Fruit fly (Drosophila melanogaster) whole organism, embryonic: ENCODE results near the gene Sec8.

Experiments
- CG10543 ChIP-seq: fragments of 200-800 bp; sonication (Bioruptor generic); optimal IDR thresholded peaks from 3 replicates; lab custom pipeline; 2017; ENCODE audit warnings: missing biosample characterization, mild to moderate bottlenecking, missing genetic modification characterization, moderate library complexity
- CG11560 ChIP-seq: fragments of 200-800 bp; sonication (Bioruptor generic); IDR thresholded peaks from 3 replicates; pipeline ENCODE4 v1.3.6; 2022; ENCODE audit warnings: missing biosample characterization, missing genetic modification characterization
- CG13296 ChIP-seq: fragments of 200-800 bp; sonication (Bioruptor generic); optimal IDR thresholded peaks from 3 replicates; lab custom pipeline; 2018; ENCODE audit warnings: missing biosample characterization, mild to moderate bottlenecking, missing genetic modification characterization
- CG14014 ChIP-seq: fragments of 200-800 bp; sonication (Bioruptor generic); IDR thresholded peaks from 2 replicates; pipeline ENCODE4 v1.3.6; 2022; ENCODE audit warnings: missing biosample characterization, missing genetic modification characterization
- CG15696 ChIP-seq: fragments of 200-800 bp; sonication (Bioruptor generic); optimal IDR thresholded peaks from 2 replicates; lab custom pipeline; 2019; ENCODE audit warnings: missing biosample characterization, mild to moderate bottlenecking, missing genetic modification characterization, moderate library complexity
- CG17186 ChIP-seq: fragments of 200-800 bp; sonication (Bioruptor generic); optimal IDR thresholded peaks from 3 replicates; lab custom pipeline; 2017; ENCODE audit warnings: missing biosample characterization, missing genetic modification reagents, missing genetic modification characterization
- CG18262 ChIP-seq: fragments of 200-800 bp; optimal IDR thresholded peaks from 3 replicates; lab custom pipeline; 2019; ENCODE audit warnings: missing biosample characterization, mild to moderate bottlenecking, missing genetic modification characterization, moderate library complexity
- CG4282 ChIP-seq: fragments of 200-800 bp; sonication (Bioruptor generic); optimal IDR thresholded peaks from 2 replicates; lab custom pipeline; 2016; ENCODE audit warnings: missing biosample characterization, missing genetic modification characterization
- CG4404 ChIP-seq: fragments of 200-800 bp; sonication (Bioruptor generic); IDR thresholded peaks from 2 replicates; pipeline ENCODE4 v1.3.6; 2022; ENCODE audit warnings: missing biosample characterization, missing genetic modification characterization
- CG4617 ChIP-seq: fragments of 200-800 bp; sonication (Bioruptor generic); optimal IDR thresholded peaks from 3 replicates; lab custom pipeline; 2016; ENCODE audit warnings: missing biosample characterization, missing genetic modification characterization, borderline replicate concordance
- CG7556 ChIP-seq: fragments of 200-800 bp; sonication (Bioruptor generic); optimal IDR thresholded peaks from 2 replicates; lab custom pipeline; 2017; ENCODE audit warnings: missing biosample characterization, mild to moderate bottlenecking, missing genetic modification characterization
- CG7987 ChIP-seq: fragments of 200-800 bp; sonication (Bioruptor generic); optimal IDR thresholded peaks from 2 replicates; lab custom pipeline; 2018; ENCODE audit warnings: missing biosample characterization, mild to moderate bottlenecking, missing genetic modification characterization, moderate library complexity
- Dfd ChIP-seq, 2 experiments: fragments of >200 bp; optimal IDR thresholded peaks; 2 replicates each; lab custom pipeline; 2017; ENCODE audit warnings: missing biosample characterization in 2 of 2, missing genetic modification characterization in 2 of 2
- Dip2 ChIP-seq: fragments of 200-800 bp; sonication (Bioruptor generic); IDR thresholded peaks from 2 replicates; pipeline ENCODE4 v1.3.6; 2022; ENCODE audit warnings: missing biosample characterization, missing genetic modification characterization
- E2f1 ChIP-seq: fragments of 200-800 bp; sonication (Bioruptor generic); IDR thresholded peaks from 2 replicates; pipeline ENCODE4 v1.3.6; 2022; ENCODE audit warnings: missing biosample characterization, missing genetic modification characterization
- Ets97D ChIP-seq: fragments of 200-800 bp; sonication (Bioruptor generic); optimal IDR thresholded peaks from 3 replicates; lab custom pipeline; 2016; ENCODE audit warnings: missing biosample characterization, missing genetic modification characterization
- H15 ChIP-seq: fragments of 200-800 bp; sonication (Bioruptor generic); IDR thresholded peaks from 3 replicates; pipeline ENCODE4 v1.3.6; 2022; ENCODE audit warnings: missing biosample characterization, missing genetic modification characterization
- HLH54F ChIP-seq: fragments of 200-800 bp; sonication (Bioruptor generic); optimal IDR thresholded peaks from 3 replicates; lab custom pipeline; 2016; ENCODE audit warnings: missing biosample characterization, missing genetic modification characterization
- MBD-R2 ChIP-seq: fragments of 200-800 bp; sonication (Bioruptor generic); IDR thresholded peaks from 2 replicates; pipeline ENCODE4 v1.3.6; 2022; ENCODE audit warnings: missing biosample characterization, missing genetic modification characterization
- Med ChIP-seq: fragments of 200-800 bp; sonication (Bioruptor generic); peaks from one replicate; lab custom pipeline; 2016; ENCODE audit warnings: missing biosample characterization, missing genetic modification characterization, mild to moderate bottlenecking, inconsistent platforms, moderate library complexity
- Nf-YB ChIP-seq: fragments of 200-800 bp; sonication (Bioruptor generic); optimal IDR thresholded peaks from 3 replicates; lab custom pipeline; 2019; ENCODE audit warnings: missing biosample characterization, mild to moderate bottlenecking, missing genetic modification characterization, moderate library complexity
- Pdp1 ChIP-seq, 2 experiments: fragments of 200-800 bp; sonication (Bioruptor generic); optimal IDR thresholded peaks; 3 replicates each; lab custom pipeline; 2016; ENCODE audit warnings: missing biosample characterization in 2 of 2, missing genetic modification characterization in 2 of 2, mild to moderate bottlenecking in 1 of 2, moderate library complexity in 1 of 2
- Sry-δ ChIP-seq: fragments of 200-800 bp; sonication (Bioruptor generic); optimal IDR thresholded peaks from 2 replicates; lab custom pipeline; 2016; ENCODE audit warnings: missing biosample characterization, missing genetic modification characterization
- Taf1 ChIP-seq: fragments of 200-800 bp; sonication (Bioruptor generic); IDR thresholded peaks from 2 replicates; pipeline ENCODE4 v1.3.6; 2022; ENCODE audit warnings: missing biosample characterization, missing genetic modification characterization
- Tbp ChIP-seq: fragments of >200 bp; optimal IDR thresholded peaks from 2 replicates; lab custom pipeline; 2018; ENCODE audit warnings: missing biosample characterization, missing genetic modification characterization
- bab2 ChIP-seq: fragments of 200-800 bp; sonication (Bioruptor generic); optimal IDR thresholded peaks from 2 replicates; lab custom pipeline; 2016; ENCODE audit warnings: missing biosample characterization, missing genetic modification characterization
- bigmax ChIP-seq: fragments of 200-800 bp; sonication (Bioruptor generic); optimal IDR thresholded peaks from 2 replicates; lab custom pipeline; 2018; ENCODE audit warnings: missing biosample characterization, mild to moderate bottlenecking, missing genetic modification characterization
- bsh ChIP-seq, 2 experiments: fragments of 200-800 bp; sonication (Bioruptor generic); optimal IDR thresholded peaks; 2 replicates each; lab custom pipeline; 2017 to 2018; ENCODE audit warnings: mild to moderate bottlenecking in 2 of 2, missing biosample characterization in 2 of 2, missing genetic modification characterization in 2 of 2, moderate library complexity in 1 of 2
- corto ChIP-seq: fragments of 200-800 bp; sonication (Bioruptor generic); optimal IDR thresholded peaks from 2 replicates; lab custom pipeline; 2016; ENCODE audit warnings: missing biosample characterization, mild to moderate bottlenecking, missing genetic modification characterization, moderate library complexity
- dm ChIP-seq: fragments of 200-800 bp; sonication (Bioruptor generic); optimal IDR thresholded peaks from 3 replicates; lab custom pipeline; 2016; ENCODE audit warnings: missing biosample characterization, missing genetic modification characterization
- fd96Cb ChIP-seq: fragments of 200-800 bp; sonication (Bioruptor generic); optimal IDR thresholded peaks from 2 replicates; lab custom pipeline; 2018; ENCODE audit warnings: missing biosample characterization, mild to moderate bottlenecking, missing genetic modification characterization, moderate library complexity
- hth ChIP-seq: fragments of >200 bp; optimal IDR thresholded peaks from 2 replicates; lab custom pipeline; 2017; ENCODE audit warnings: inconsistent platforms
- klu ChIP-seq: fragments of 200-800 bp; sonication (Bioruptor generic); IDR thresholded peaks from 2 replicates; pipeline ENCODE4 v1.3.6; 2022; ENCODE audit warnings: missing biosample characterization, missing genetic modification characterization
- pros ChIP-seq: fragments of 200-800 bp; sonication (Bioruptor generic); optimal IDR thresholded peaks from 3 replicates; lab custom pipeline; 2019; ENCODE audit warnings: missing biosample characterization, mild to moderate bottlenecking, missing genetic modification characterization, moderate library complexity
- rib ChIP-seq: fragments of 200-800 bp; sonication (Bioruptor generic); IDR thresholded peaks from 2 replicates; pipeline ENCODE4 v1.3.6; 2022; ENCODE audit warnings: missing biosample characterization, missing genetic modification characterization
- sd ChIP-seq: fragments of 200-800 bp; sonication (Bioruptor generic); optimal IDR thresholded peaks from 3 replicates; lab custom pipeline; 2018; ENCODE audit warnings: missing biosample characterization, mild to moderate bottlenecking, missing genetic modification characterization, moderate library complexity
- shn ChIP-seq: fragments of 200-800 bp; sonication (Bioruptor generic); optimal IDR thresholded peaks from 3 replicates; lab custom pipeline; 2016; ENCODE audit warnings: missing biosample characterization, missing genetic modification characterization
- tgo ChIP-seq: fragments of 200-800 bp; sonication (Bioruptor generic); IDR thresholded peaks from 3 replicates; pipeline ENCODE4 v1.3.6; 2022; ENCODE audit warnings: missing biosample characterization, missing genetic modification characterization
- tna ChIP-seq: fragments of 200-800 bp; sonication (Bioruptor generic); IDR thresholded peaks from 2 replicates; pipeline ENCODE4 v1.3.6; 2022; ENCODE audit warnings: missing biosample characterization, missing genetic modification characterization; ENCODE audit not compliant: partially characterized antibody
- wdn ChIP-seq: fragments of 200-800 bp; sonication (Bioruptor generic); IDR thresholded peaks from 2 replicates; pipeline ENCODE4 v1.3.6; 2022; ENCODE audit warnings: missing biosample characterization, missing genetic modification characterization

Gene Sec8

DNA sequence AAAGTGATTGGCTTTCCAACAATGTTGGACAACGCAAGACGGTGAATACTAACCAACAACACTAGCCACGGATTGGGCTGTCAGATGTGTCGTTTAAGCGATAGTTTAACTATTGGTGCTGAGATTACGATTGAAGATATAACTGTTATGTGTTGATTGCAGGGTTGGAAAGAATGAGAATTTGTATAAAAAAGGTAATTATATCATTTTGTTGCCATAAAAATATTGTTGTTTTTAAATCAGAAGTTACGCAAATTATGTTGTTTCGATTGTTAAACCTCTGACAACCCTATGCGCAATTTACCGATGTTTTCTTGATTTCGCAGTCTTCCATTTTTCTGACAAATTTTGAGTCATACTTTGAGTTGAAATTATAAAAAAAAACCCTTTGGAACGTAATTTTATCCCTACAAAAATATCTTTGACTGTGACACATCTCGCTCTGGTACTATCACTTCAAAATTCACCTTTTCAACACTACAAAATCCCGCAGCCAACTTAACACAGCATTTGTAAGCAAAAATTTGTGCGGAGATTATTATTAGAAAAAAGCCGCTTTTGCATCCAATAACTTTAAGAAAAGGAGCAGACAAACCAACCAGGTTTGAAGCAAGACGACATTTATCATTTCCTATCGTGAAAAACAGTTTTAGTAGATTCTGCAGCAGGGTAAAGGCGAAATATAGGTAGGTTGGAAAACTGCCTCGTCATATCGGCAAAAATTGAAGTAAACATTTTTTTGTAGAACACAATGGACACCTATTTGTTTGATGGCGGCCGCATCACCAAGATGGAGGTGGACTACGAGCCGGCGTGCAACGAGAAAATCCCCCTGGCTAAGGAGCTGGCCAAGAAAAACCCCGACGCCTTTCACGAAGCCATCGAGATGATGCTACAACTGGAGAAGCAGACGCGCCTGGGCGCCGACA lies 30.5 kb upstream of the Sec8 start, which contains the start of the genes Hat1 and Rpn5 (continued):
- no peak for TF ChIP-seq pros (GFP tag; lab: Kevin White, UChicago)
- peak; percentile 59 for TF ChIP-seq E2f1
- 0 out of 3 replicates have a peak, but pooled peaks have one; percentile 31 for TF ChIP-seq H15
- peak; percentile 85 for TF ChIP-seq MBD-R2 (GFP tag; lab: Robert Waterston, UW)
- TF ChIP-seq corto (GFP tag; lab: Kevin White, UChicago) = peak; percentile 71
- peak; percentile 47 for TF ChIP-seq Nf-YB (GFP tag; lab: Kevin White, UChicago)
- TF ChIP-seq tna (GFP tag; lab: Robert Waterston, UW) = peak; percentile 17; the same call in 1 of the 2 replicates
- TF ChIP-seq bigmax (GFP tag; lab: Kevin White, UChicago) = no peak
- TF ChIP-seq CG10543 = peak; percentile 75
- peak in 1 of 2 experiments; percentile 95 for TF ChIP-seq Dfd (GFP tag; optimal IDR thresholded peaks at IDR 0.05; lab: Kevin White, UChicago)
- peak; percentile 83 for TF ChIP-seq CG4404 (GFP tag; lab: Robert Waterston, UW)
- TF ChIP-seq Pdp1 (GFP tag; optimal IDR thresholded peaks at IDR 0.05; lab: Kevin White, UChicago) = peak; percentile 89 to 94
- peak; percentile 91 for TF ChIP-seq bab2 (GFP tag; lab: Kevin White, UChicago)
- TF ChIP-seq Taf1 (GFP tag; lab: Robert Waterston, UW) = peak; percentile 58; the same call in 1 of the 2 replicates
- peak; percentile 94 for TF ChIP-seq HLH54F
- peak; percentile 91 for TF ChIP-seq CG4282 (GFP tag; lab: Kevin White, UChicago)
- TF ChIP-seq Sry-δ (GFP tag; lab: Kevin White, UChicago) = peak; percentile 85
- TF ChIP-seq tgo (GFP tag; lab: Robert Waterston, UW) = peak; percentile 70
- 0 out of 2 replicates have a peak, but pooled peaks have one; percentile 10 for TF ChIP-seq rib
- peak; percentile 85 for TF ChIP-seq CG7556 (GFP tag; lab: Kevin White, UChicago)
- peak; percentile 82 for TF ChIP-seq dm (GFP tag; lab: Kevin White, UChicago)
- peak; percentile 62 for TF ChIP-seq CG15696 (tag; lab: Kevin White, UChicago)
- TF ChIP-seq Med (GFP tag; lab: Kevin White, UChicago) = peak; percentile 97
- no peak for TF ChIP-seq sd (tag; lab: Kevin White, UChicago)
- TF ChIP-seq Tbp (GFP tag; lab: Kevin White, UChicago) = no peak
- peak; percentile 8 for TF ChIP-seq CG7987 (GFP tag; lab: Kevin White, UChicago)
- TF ChIP-seq klu (GFP tag; lab: Robert Waterston, UW) = peak; percentile 74; the same call in 1 of the 2 replicates
- peak; percentile 53; the same call in 1 of the 3 replicates for TF ChIP-seq CG11560 (tag; lab: Robert Waterston, UW)
- TF ChIP-seq CG4617 (GFP tag; lab: Kevin White, UChicago) = peak; percentile 76
- TF ChIP-seq shn (GFP tag; lab: Kevin White, UChicago) = peak; percentile 91
- peak; percentile 61; the same call in 1 of the 2 replicates for TF ChIP-seq CG14014 (GFP tag; lab: Robert Waterston, UW)
- peak; percentile 57 for TF ChIP-seq CG17186
- peak; percentile 11 to 60 for TF ChIP-seq bsh (GFP tag; optimal IDR thresholded peaks at IDR 0.05; lab: Kevin White, UChicago)
- TF ChIP-seq wdn (GFP tag; lab: Robert Waterston, UW) = no peak
- TF ChIP-seq Ets97D (GFP tag; lab: Kevin White, UChicago) = peak; percentile 87
- peak; percentile 52 for TF ChIP-seq CG13296 (GFP tag; lab: Kevin White, UChicago)
- TF ChIP-seq Dip2 (GFP tag; lab: Robert Waterston, UW) = no peak
- TF ChIP-seq fd96Cb = peak; percentile 67
- peak; percentile 75 for TF ChIP-seq CG18262 (tag; lab: Kevin White, UChicago)
- no peak for TF ChIP-seq hth (lab: Kevin White, UChicago)
